Worm (Caenorhabditis elegans) whole organism, mixed stage, embryonic: ENCODE results near the gene clec-217.

Experiments used
- drap-1 ChIP-seq: fragments of 200-800 bp; sonication (Bioruptor generic); optimal IDR thresholded peaks from 3 replicates; lab custom pipeline; 2018; ENCODE audit warnings: mild to moderate bottlenecking, missing genetic modification characterization, missing compliant biosample characterization
- ham-2 ChIP-seq: fragments of 200-800 bp; sonication (Bioruptor generic); optimal IDR thresholded peaks from 2 replicates; lab custom pipeline; 2018; ENCODE audit warnings: mild to moderate bottlenecking, missing genetic modification characterization, missing compliant biosample characterization
- lin-13 ChIP-seq: fragments of 150-350 bp; optimal IDR thresholded peaks from 2 replicates; lab custom pipeline; 2014; ENCODE audit warnings: missing biosample characterization, missing genetic modification characterization
- lsy-2 ChIP-seq: fragments of 150-350 bp; optimal IDR thresholded peaks from 2 replicates; lab custom pipeline; 2014; ENCODE audit warnings: missing biosample characterization, missing genetic modification characterization
- mls-2 ChIP-seq: sonication (generic microtip); optimal IDR thresholded peaks from 2 replicates; lab custom pipeline; 2016; ENCODE audit warnings: mild to moderate bottlenecking, missing genetic modification characterization, moderate library complexity, missing compliant biosample characterization
- nhr-2 ChIP-seq: fragments of 150-350 bp; optimal IDR thresholded peaks from 2 replicates; lab custom pipeline; 2014; ENCODE audit warnings: missing biosample characterization, missing genetic modification characterization
- pha-4 ChIP-seq: fragments of 150-350 bp; optimal IDR thresholded peaks from 2 replicates; lab custom pipeline; 2018; ENCODE audit warnings: missing biosample characterization, missing genetic modification reagents, missing genetic modification characterization
- snpc-4 ChIP-seq: fragments of 150-350 bp; optimal IDR thresholded peaks from 2 replicates; lab custom pipeline; 2014; ENCODE audit warnings: missing biosample characterization, missing genetic modification characterization

DNA sequence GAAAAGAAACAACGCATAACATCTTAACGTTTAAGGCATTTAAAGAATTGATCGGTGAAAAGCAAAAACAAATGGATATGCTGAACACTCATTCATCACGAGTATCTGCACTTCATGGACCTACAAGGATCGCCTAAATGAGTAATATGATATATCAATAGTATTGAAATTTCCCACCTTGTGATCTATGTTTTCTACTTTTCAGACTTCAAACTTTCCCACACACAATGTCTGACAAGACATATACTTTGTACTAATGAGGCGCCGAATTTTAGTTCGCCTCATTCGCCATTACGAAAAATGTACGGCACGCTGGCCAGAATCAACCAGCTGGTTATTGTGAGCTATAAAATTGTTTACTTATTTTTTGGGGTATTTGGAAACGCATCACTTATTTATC, 31.9 kb downstream of the clec-217 start, which contains the start of gene srsx-6:
- TF ChIP-seq snpc-4 (tag; lab: Kevin White, UChicago) (no peak), pha-4 (tag; lab: Kevin White, UChicago) (no peak), nhr-2 (tag; lab: Kevin White, UChicago) (no peak), lin-13 (tag; lab: Kevin White, UChicago) (no peak), mls-2 (tag; lab: Kevin White, UChicago) (no peak), ham-2 (no peak), drap-1 (GFP tag; lab: Kevin White, UChicago) (no peak), lsy-2 (tag; lab: Kevin White, UChicago) (no peak)
